Worm (Caenorhabditis elegans): Measurements from ENCODE around the gene Y56A3A.41.

- TF ChIP-seq nhr-12 (tag; optimal IDR thresholded peaks at IDR 0.05), result no peak
- no peak for TF ChIP-seq pqm-1 (tag; optimal IDR thresholded peaks at IDR 0.05)
- TF ChIP-seq egl-27 (tag; optimal IDR thresholded peaks at IDR 0.05), result no peak
- TF ChIP-seq lin-13 (GFP tag; optimal IDR thresholded peaks at IDR 0.05), result no peak
- TF ChIP-seq nhr-90 (tag; optimal IDR thresholded peaks at IDR 0.05; ENCODE audit: poor library complexity), result no peak
Observed at ce11 chrIII:11937911-11938310, 45.1 kb upstream of the Y56A3A.41 start.
